Fruit fly (Drosophila melanogaster): ENCODE measurements around the gene CG42238.

CG42238 gene

DNA sequence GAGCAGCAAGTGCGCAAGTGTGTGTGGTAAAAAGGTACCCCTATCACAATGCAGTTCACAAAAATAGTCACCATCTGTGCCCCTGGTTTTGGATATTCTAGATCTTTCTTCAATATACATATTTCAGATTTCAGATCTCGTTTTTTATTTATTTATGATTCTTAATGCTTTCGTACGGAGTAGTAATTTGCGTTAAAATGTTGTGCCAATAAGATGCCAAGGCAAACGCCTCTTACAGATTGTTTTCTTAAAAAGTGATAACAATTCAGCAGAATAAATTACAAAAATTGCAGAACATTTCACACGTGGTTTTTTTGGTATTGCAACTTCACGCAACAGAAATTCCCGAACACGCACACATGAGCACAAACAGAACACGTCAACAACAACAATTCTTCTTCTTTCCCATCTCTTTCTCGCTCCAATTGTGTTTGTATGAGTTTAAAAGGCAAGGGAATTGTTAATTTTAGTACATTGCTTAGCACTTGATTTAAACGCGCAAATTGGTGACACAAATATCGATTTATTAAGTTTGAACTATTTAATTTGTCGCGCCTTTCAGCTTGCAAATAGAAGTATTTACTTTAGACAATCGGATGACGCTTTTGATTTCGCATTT is 133.8 kb downstream of the CG42238 start (continued):
- TF ChIP-seq CG14710 (tag; optimal IDR thresholded peaks at IDR 0.05) = no peak
- TF ChIP-seq CHES-1-like (GFP tag; optimal IDR thresholded peaks at IDR 0.05) = peak; percentile 68
- TF ChIP-seq Hand (GFP tag; optimal IDR thresholded peaks at IDR 0.05) = peak; percentile 78
- no peak for TF ChIP-seq Taf1 (GFP tag; IDR thresholded peaks at IDR 0.05)
- TF ChIP-seq Spps (tag; optimal IDR thresholded peaks at IDR 0.05) = no peak
- peak; percentile 65 to 68 for TF ChIP-seq chif (GFP tag; optimal IDR thresholded peaks at IDR 0.05)
- peak; percentile 59 for TF ChIP-seq Drgx (GFP tag; IDR thresholded peaks at IDR 0.05)
- TF ChIP-seq tx (GFP tag; optimal IDR thresholded peaks at IDR 0.05) = peak; percentile 55
- TF ChIP-seq maf-S (GFP tag; optimal IDR thresholded peaks at IDR 0.05) = peak; percentile 39
- TF ChIP-seq Opbp (GFP tag; IDR thresholded peaks at IDR 0.05; ENCODE audit: partially characterized antibody) = no peak
- no peak for TF ChIP-seq dati (GFP tag; IDR thresholded peaks at IDR 0.05)
- peak; percentile 78 for TF ChIP-seq lilli (GFP tag; optimal IDR thresholded peaks at IDR 0.05)
- no peak for TF ChIP-seq CG15696 (tag; optimal IDR thresholded peaks at IDR 0.05)
- no peak for TF ChIP-seq nau (GFP tag; optimal IDR thresholded peaks at IDR 0.05)
- peak; percentile 58 for TF ChIP-seq CG11247 (GFP tag; IDR thresholded peaks at IDR 0.05)
- peak; percentile 15 for TF ChIP-seq CG2116 (GFP tag; optimal IDR thresholded peaks at IDR 0.05)
- TF ChIP-seq zfh1 (GFP tag; IDR thresholded peaks at IDR 0.05) = peak; percentile 83
- peak; percentile 74 for TF ChIP-seq H2.0 (GFP tag; IDR thresholded peaks at IDR 0.05)
- TF ChIP-seq usp (GFP tag; optimal IDR thresholded peaks at IDR 0.05) = no peak
- TF ChIP-seq hth (optimal IDR thresholded peaks at IDR 0.05) = no peak
- TF ChIP-seq CG11504 (tag; optimal IDR thresholded peaks at IDR 0.05) = no peak
- TF ChIP-seq Max (GFP tag; optimal IDR thresholded peaks at IDR 0.05) = peak; percentile 84
- no peak for TF ChIP-seq CG3838 (GFP tag; optimal IDR thresholded peaks at IDR 0.05)
- no peak for TF ChIP-seq lov (optimal IDR thresholded peaks at IDR 0.05)
- no peak for TF ChIP-seq lov (GFP tag; IDR thresholded peaks at IDR 0.05)
- peak; percentile 27 for TF ChIP-seq Asciz (GFP tag; optimal IDR thresholded peaks at IDR 0.05)
- TF ChIP-seq dmrt99B (tag; optimal IDR thresholded peaks at IDR 0.05) = peak; percentile 62
- peak; percentile 16 for TF ChIP-seq Kr (GFP tag; optimal IDR thresholded peaks at IDR 0.05)
- peak; percentile 59; the same call in 1 of the 2 replicates for TF ChIP-seq CG32767 (GFP tag; IDR thresholded peaks at IDR 0.05)
- TF ChIP-seq CG1602 (GFP tag; optimal IDR thresholded peaks at IDR 0.05) = peak; percentile 34
- no peak for TF ChIP-seq Aef1 (GFP tag; IDR thresholded peaks at IDR 0.05)
- peak; percentile 67 to 69 for TF ChIP-seq Pdp1 (GFP tag; optimal IDR thresholded peaks at IDR 0.05)
- TF ChIP-seq NC2β (GFP tag; optimal IDR thresholded peaks at IDR 0.05) = peak; percentile 78
- TF ChIP-seq PHDP (tag; optimal IDR thresholded peaks at IDR 0.05) = peak; percentile 86
- no peak for TF ChIP-seq Dref (GFP tag; IDR thresholded peaks at IDR 0.05)
- peak; percentile 54 for TF ChIP-seq pho (GFP tag; optimal IDR thresholded peaks at IDR 0.05)
- peak; percentile 37 for TF ChIP-seq CG12942 (GFP tag; optimal IDR thresholded peaks at IDR 0.05)
- no peak for TF ChIP-seq Fer3 (tag; optimal IDR thresholded peaks at IDR 0.05)
- peak; percentile 81 for TF ChIP-seq Camta (GFP tag; optimal IDR thresholded peaks at IDR 0.05)
- peak; percentile 27 for TF ChIP-seq CG12236 (GFP tag; optimal IDR thresholded peaks at IDR 0.05)
- peak; percentile 62 for TF ChIP-seq wek (GFP tag; optimal IDR thresholded peaks at IDR 0.05)
- TF ChIP-seq tap (tag; optimal IDR thresholded peaks at IDR 0.05) = no peak
- TF ChIP-seq CG7357 (GFP tag; IDR thresholded peaks at IDR 0.05) = no peak
- TF ChIP-seq D (optimal IDR thresholded peaks at IDR 0.05) = no peak
- no peak for TF ChIP-seq D (GFP tag; optimal IDR thresholded peaks at IDR 0.05)
- TF ChIP-seq unc-4 (GFP tag; IDR thresholded peaks at IDR 0.05; ENCODE audit: partially characterized antibody) = no peak
- TF ChIP-seq bcd (GFP tag; optimal IDR thresholded peaks at IDR 0.05) = no peak
- peak; percentile 73 for TF ChIP-seq CG4360 (GFP tag; IDR thresholded peaks at IDR 0.05)
- no peak for TF ChIP-seq CG5180 (GFP tag; optimal IDR thresholded peaks at IDR 0.05)
- TF ChIP-seq tll (GFP tag; optimal IDR thresholded peaks at IDR 0.05) = no peak
- peak; percentile 85 for TF ChIP-seq Ets65A (GFP tag)
